Fruit fly (Drosophila melanogaster) whole organism, embryonic: ENCODE results near the gene mbm.

ENCODE experiments used
- ATbp ChIP-seq: fragments of 200-800 bp; sonication (Bioruptor generic); optimal IDR thresholded peaks from 2 replicates; lab custom pipeline; 2017; ENCODE audit warnings: missing biosample characterization, mild to moderate bottlenecking, missing genetic modification characterization, missing genetic modification reagents
- Ada2b ChIP-seq: fragments of 200-800 bp; sonication (Bioruptor generic); IDR thresholded peaks from 2 replicates; pipeline ENCODE4 v1.3.6; 2022; ENCODE audit warnings: missing biosample characterization, missing genetic modification characterization
- C15 ChIP-seq: fragments of 200-800 bp; sonication (Bioruptor generic); IDR thresholded peaks from 3 replicates; pipeline ENCODE4 v1.3.6; 2022; ENCODE audit warnings: missing biosample characterization, missing genetic modification characterization
- CG11695 ChIP-seq: fragments of 200-800 bp; sonication (Bioruptor generic); IDR thresholded peaks from 3 replicates; pipeline ENCODE4 v1.3.6; 2022; ENCODE audit warnings: missing biosample characterization, missing genetic modification characterization
- CG12071 ChIP-seq: fragments of 200-800 bp; sonication (Bioruptor generic); optimal IDR thresholded peaks from 3 replicates; lab custom pipeline; 2018; ENCODE audit warnings: missing biosample characterization, mild to moderate bottlenecking, missing genetic modification characterization
- CG12391 ChIP-seq: fragments of 200-800 bp; sonication (Bioruptor generic); optimal IDR thresholded peaks from 3 replicates; lab custom pipeline; 2018; ENCODE audit warnings: missing biosample characterization, mild to moderate bottlenecking, missing genetic modification characterization, moderate library complexity
- CG13123 ChIP-seq: fragments of 200-800 bp; sonication (Bioruptor generic); optimal IDR thresholded peaks from 2 replicates; lab custom pipeline; 2016; ENCODE audit warnings: missing biosample characterization, missing genetic modification characterization
- CG14014 ChIP-seq: fragments of 200-800 bp; sonication (Bioruptor generic); IDR thresholded peaks from 2 replicates; pipeline ENCODE4 v1.3.6; 2022; ENCODE audit warnings: missing biosample characterization, missing genetic modification characterization
- CG14710 ChIP-seq: fragments of 200-800 bp; sonication (Bioruptor generic); optimal IDR thresholded peaks from 3 replicates; lab custom pipeline; 2019; ENCODE audit warnings: missing biosample characterization, mild to moderate bottlenecking, missing genetic modification characterization, moderate library complexity
- CG15011 ChIP-seq: fragments of 200-800 bp; sonication (Bioruptor generic); optimal IDR thresholded peaks from 3 replicates; lab custom pipeline; 2018; ENCODE audit warnings: missing biosample characterization, mild to moderate bottlenecking, missing genetic modification characterization
- CG1529 ChIP-seq: fragments of 200-800 bp; sonication (Bioruptor generic); optimal IDR thresholded peaks from 3 replicates; lab custom pipeline; 2018; ENCODE audit warnings: missing biosample characterization, missing genetic modification characterization
- CG16815 ChIP-seq: fragments of 200-800 bp; sonication (Bioruptor generic); optimal IDR thresholded peaks from 3 replicates; lab custom pipeline; 2017; ENCODE audit warnings: missing biosample characterization, mild to moderate bottlenecking, missing genetic modification characterization
- CG17328 ChIP-seq: fragments of 200-800 bp; sonication (Bioruptor generic); IDR thresholded peaks from 2 replicates; pipeline ENCODE4 v1.3.6; 2022; ENCODE audit warnings: missing biosample characterization, missing genetic modification characterization
- CG17912 ChIP-seq: fragments of 200-800 bp; sonication (Bioruptor generic); optimal IDR thresholded peaks from 2 replicates; lab custom pipeline; 2018; ENCODE audit warnings: missing biosample characterization, mild to moderate bottlenecking, missing genetic modification characterization
- CG18476 ChIP-seq: fragments of 200-800 bp; sonication (Bioruptor generic); optimal IDR thresholded peaks from 2 replicates; lab custom pipeline; 2016; ENCODE audit warnings: missing biosample characterization, mild to moderate bottlenecking, missing genetic modification characterization
- CG2199 ChIP-seq: fragments of 200-800 bp; sonication (Bioruptor generic); IDR thresholded peaks from 3 replicates; pipeline ENCODE4 v1.3.6; 2022; ENCODE audit warnings: missing biosample characterization, missing genetic modification characterization
- CG2678 ChIP-seq: fragments of 200-800 bp; sonication (Bioruptor generic); optimal IDR thresholded peaks from 3 replicates; lab custom pipeline; 2019; ENCODE audit warnings: missing biosample characterization, mild to moderate bottlenecking, missing genetic modification characterization, moderate library complexity
- CG30403 ChIP-seq: fragments of 200-800 bp; sonication (Bioruptor generic); optimal IDR thresholded peaks from 3 replicates; lab custom pipeline; 2016; ENCODE audit warnings: missing biosample characterization, missing genetic modification characterization
- CG4820 ChIP-seq: fragments of 200-800 bp; sonication (Bioruptor generic); optimal IDR thresholded peaks from 3 replicates; lab custom pipeline; 2016; ENCODE audit warnings: missing biosample characterization, missing genetic modification characterization
- CG4854 ChIP-seq: fragments of 200-800 bp; sonication (Bioruptor generic); optimal IDR thresholded peaks from 2 replicates; lab custom pipeline; 2016; ENCODE audit warnings: missing biosample characterization, missing genetic modification characterization, inconsistent platforms
- CG6272 ChIP-seq: fragments of 200-800 bp; sonication (Bioruptor generic); IDR thresholded peaks from 2 replicates; pipeline ENCODE4 v1.3.6; 2022; ENCODE audit warnings: missing biosample characterization, missing genetic modification characterization
- CG6689 ChIP-seq: fragments of 200-800 bp; sonication (Bioruptor generic); IDR thresholded peaks from 2 replicates; pipeline ENCODE4 v1.3.6; 2022; ENCODE audit warnings: missing biosample characterization, missing genetic modification characterization
- CG7839 ChIP-seq: fragments of 200-800 bp; sonication (Bioruptor generic); optimal IDR thresholded peaks from 3 replicates; lab custom pipeline; 2018; ENCODE audit warnings: missing biosample characterization, mild to moderate bottlenecking, missing genetic modification characterization, moderate library complexity
- CG9609 ChIP-seq: fragments of 200-800 bp; sonication (Bioruptor generic); optimal IDR thresholded peaks from 3 replicates; lab custom pipeline; 2016; ENCODE audit warnings: missing biosample characterization, missing genetic modification characterization
- E2f2 ChIP-seq: fragments of 200-800 bp; sonication (Bioruptor generic); IDR thresholded peaks from 2 replicates; pipeline ENCODE4 v1.3.6; 2022; ENCODE audit warnings: missing biosample characterization, missing genetic modification characterization
- Fer1 ChIP-seq: fragments of 200-800 bp; sonication (Bioruptor generic); optimal IDR thresholded peaks from 2 replicates; lab custom pipeline; 2017; ENCODE audit warnings: missing biosample characterization, mild to moderate bottlenecking, missing genetic modification characterization
- Gug ChIP-seq: fragments of 200-800 bp; sonication (Bioruptor generic); IDR thresholded peaks from 4 replicates; pipeline ENCODE4 v1.3.6; 2022; ENCODE audit warnings: missing biosample characterization, missing genetic modification characterization
- Hr51 ChIP-seq, 2 experiments: fragments of 200-800 bp; sonication (Bioruptor generic); optimal IDR thresholded peaks; 2 replicates in 1 of 2; 3 replicates in 1 of 2; lab custom pipeline; 2016 to 2018; ENCODE audit warnings: missing biosample characterization in 2 of 2, missing genetic modification characterization in 2 of 2, mild to moderate bottlenecking in 1 of 2, moderate library complexity in 1 of 2
- Hsf ChIP-seq: fragments of 200-800 bp; sonication (Bioruptor generic); optimal IDR thresholded peaks from 3 replicates; lab custom pipeline; 2016; ENCODE audit warnings: missing biosample characterization, missing genetic modification characterization
- NC2β ChIP-seq: fragments of 200-800 bp; sonication (Bioruptor generic); optimal IDR thresholded peaks from 2 replicates; lab custom pipeline; 2016; ENCODE audit warnings: missing biosample characterization, missing genetic modification characterization
- NK7.1 ChIP-seq: fragments of 200-800 bp; sonication (Bioruptor generic); optimal IDR thresholded peaks from 3 replicates; lab custom pipeline; 2016; ENCODE audit warnings: missing biosample characterization, missing genetic modification characterization
- PHDP ChIP-seq: fragments of 200-800 bp; sonication (Bioruptor generic); optimal IDR thresholded peaks from 3 replicates; lab custom pipeline; 2018; ENCODE audit warnings: missing biosample characterization, mild to moderate bottlenecking, missing genetic modification characterization, moderate library complexity
- Rfx ChIP-seq: fragments of 200-800 bp; sonication (Bioruptor generic); IDR thresholded peaks from 2 replicates; pipeline ENCODE4 v1.3.6; 2022; ENCODE audit warnings: missing biosample characterization, missing genetic modification characterization
- Scr ChIP-seq: fragments of 200-800 bp; sonication (Bioruptor generic); IDR thresholded peaks from 2 replicates; pipeline ENCODE4 v1.3.6; 2022; ENCODE audit warnings: missing biosample characterization, missing genetic modification characterization; ENCODE audit not compliant: partially characterized antibody
- Sry-β ChIP-seq: fragments of 200-800 bp; sonication (Bioruptor generic); optimal IDR thresholded peaks from 2 replicates; lab custom pipeline; 2018; ENCODE audit warnings: missing biosample characterization, mild to moderate bottlenecking, missing genetic modification characterization, moderate library complexity
- YL-1 ChIP-seq: fragments of 200-800 bp; sonication (Bioruptor generic); optimal IDR thresholded peaks from 3 replicates; lab custom pipeline; 2017; ENCODE audit warnings: missing biosample characterization, mild to moderate bottlenecking, missing genetic modification characterization
- amos ChIP-seq: fragments of 200-800 bp; sonication (Bioruptor generic); IDR thresholded peaks from 2 replicates; pipeline ENCODE4 v1.3.6; 2022; ENCODE audit warnings: missing biosample characterization, missing genetic modification characterization; ENCODE audit not compliant: partially characterized antibody
- cato ChIP-seq: fragments of 200-800 bp; sonication (Bioruptor generic); optimal IDR thresholded peaks from 2 replicates; lab custom pipeline; 2016; ENCODE audit warnings: missing biosample characterization, missing genetic modification characterization, borderline replicate concordance
- danr ChIP-seq: fragments of 200-800 bp; sonication (Bioruptor generic); IDR thresholded peaks from 2 replicates; pipeline ENCODE4 v1.3.6; 2022; ENCODE audit warnings: missing biosample characterization, missing genetic modification characterization
- fd96Cb ChIP-seq: fragments of 200-800 bp; sonication (Bioruptor generic); optimal IDR thresholded peaks from 2 replicates; lab custom pipeline; 2018; ENCODE audit warnings: missing biosample characterization, mild to moderate bottlenecking, missing genetic modification characterization, moderate library complexity
- gcm ChIP-seq: fragments of 200-800 bp; sonication (Bioruptor generic); optimal IDR thresholded peaks from 2 replicates; lab custom pipeline; 2019; ENCODE audit warnings: missing biosample characterization, mild to moderate bottlenecking, missing genetic modification characterization, moderate library complexity
- lov ChIP-seq, 2 experiments: fragments of 200-800 bp in 1 of 2; fragments of >200 bp in 1 of 2; sonication (Bioruptor generic) in 1 of 2; IDR thresholded peaks in 1 of 2; optimal IDR thresholded peaks in 1 of 2; 2 replicates in 1 of 2; 3 replicates in 1 of 2; pipeline versions ENCODE4 v1.3.6 to Lab custom; 2017 to 2022; ENCODE audit warnings: missing biosample characterization in 1 of 2, missing genetic modification characterization in 1 of 2
- nmo ChIP-seq: fragments of 200-800 bp; sonication (Bioruptor generic); optimal IDR thresholded peaks from 2 replicates; lab custom pipeline; 2018; ENCODE audit warnings: missing biosample characterization, mild to moderate bottlenecking, missing genetic modification characterization, moderate library complexity
- otp ChIP-seq: fragments of 200-800 bp; sonication (Bioruptor generic); IDR thresholded peaks from 3 replicates; pipeline ENCODE4, ENCODE4 v1.3.6; 2022; ENCODE audit warnings: missing biosample characterization, missing genetic modification characterization
- pfk ChIP-seq: fragments of 200-800 bp; sonication (Bioruptor generic); optimal IDR thresholded peaks from 2 replicates; lab custom pipeline; 2018; ENCODE audit warnings: missing biosample characterization, mild to moderate bottlenecking, missing genetic modification characterization, moderate library complexity
- ranshi ChIP-seq: fragments of 200-800 bp; sonication (Bioruptor generic); IDR thresholded peaks from 2 replicates; pipeline ENCODE4 v1.3.6; 2022; ENCODE audit warnings: missing biosample characterization, missing genetic modification characterization
- sd ChIP-seq: fragments of 200-800 bp; sonication (Bioruptor generic); optimal IDR thresholded peaks from 3 replicates; lab custom pipeline; 2018; ENCODE audit warnings: missing biosample characterization, mild to moderate bottlenecking, missing genetic modification characterization, moderate library complexity
- stc ChIP-seq: fragments of 200-800 bp; sonication (Bioruptor generic); IDR thresholded peaks from 2 replicates; pipeline ENCODE4 v1.3.6; 2022; ENCODE audit warnings: missing biosample characterization, missing genetic modification characterization
- wdn ChIP-seq: fragments of 200-800 bp; sonication (Bioruptor generic); IDR thresholded peaks from 2 replicates; pipeline ENCODE4 v1.3.6; 2022; ENCODE audit warnings: missing biosample characterization, missing genetic modification characterization

mbm gene

dm6 chr2L:285596-286023, 12.1 kb upstream of the mbm start (continued):
- TF ChIP-seq CG11695 (GFP tag; lab: Robert Waterston, UW), result no peak
- peak; percentile 65 for TF ChIP-seq CG12391 (tag; lab: Kevin White, UChicago)
- peak; percentile 20; the same call in 1 of the 2 replicates for TF ChIP-seq Scr
- TF ChIP-seq fd96Cb (tag; lab: Kevin White, UChicago), result peak; percentile 22
- TF ChIP-seq YL-1 (GFP tag; lab: Kevin White, UChicago), result peak; percentile 63
- peak; percentile 25 for TF ChIP-seq sd (tag; lab: Kevin White, UChicago)
- peak; percentile 69 for TF ChIP-seq CG2678 (tag; lab: Kevin White, UChicago)
- TF ChIP-seq CG16815, result no peak
- peak; percentile 65 for TF ChIP-seq CG14710
- TF ChIP-seq otp (GFP tag; lab: Robert Waterston, UW), result peak; percentile 31; the same call in 1 of the 3 replicates
- TF ChIP-seq CG17328 (GFP tag; lab: Robert Waterston, UW), result 0 out of 2 replicates have a peak, but pooled peaks have one; percentile 35
- TF ChIP-seq CG17912 (GFP tag; lab: Kevin White, UChicago), result peak; percentile 53
- no peak for TF ChIP-seq Ada2b
- 0 out of 2 replicates have a peak, but pooled peaks have one; percentile 64 for TF ChIP-seq stc (GFP tag; lab: Robert Waterston, UW)
- TF ChIP-seq CG1529, result no peak
- TF ChIP-seq wdn (GFP tag; lab: Robert Waterston, UW), result 0 out of 2 replicates have a peak, but pooled peaks have one; percentile 27
- TF ChIP-seq CG6272 (GFP tag; lab: Robert Waterston, UW), result no peak
- TF ChIP-seq Gug, result no peak
- TF ChIP-seq CG9609 (GFP tag; lab: Kevin White, UChicago), result no peak
- TF ChIP-seq amos (GFP tag; lab: Robert Waterston, UW), result peak; percentile 37; the same call in 1 of the 2 replicates
- TF ChIP-seq gcm, result peak; percentile 56
- no peak for TF ChIP-seq CG13123 (GFP tag; lab: Kevin White, UChicago)
- TF ChIP-seq Fer1, result peak; percentile 69
- peak; percentile 28 for TF ChIP-seq Hsf
- peak; percentile 83 for TF ChIP-seq CG6689 (GFP tag; lab: Robert Waterston, UW)
- peak; percentile 43 for TF ChIP-seq CG12071 (GFP tag; lab: Kevin White, UChicago)
- TF ChIP-seq Sry-β (GFP tag; lab: Kevin White, UChicago), result peak; percentile 6
- TF ChIP-seq C15, result no peak
- TF ChIP-seq nmo (GFP tag; lab: Kevin White, UChicago), result peak; percentile 46
- no peak for TF ChIP-seq CG15011 (GFP tag; lab: Kevin White, UChicago)
- peak; percentile 49 for TF ChIP-seq CG18476 (GFP tag; lab: Kevin White, UChicago)
- peak; percentile 21; the same call in 1 of the 2 replicates for TF ChIP-seq CG14014 (GFP tag; lab: Robert Waterston, UW)
- peak; percentile 49; the same call in 1 of the 2 replicates for TF ChIP-seq E2f2 (GFP tag; lab: Robert Waterston, UW)
- no peak for TF ChIP-seq NK7.1 (GFP tag; lab: Kevin White, UChicago)
- peak; percentile 53 for TF ChIP-seq CG7839 (tag; lab: Kevin White, UChicago)
- TF ChIP-seq CG4854 (GFP tag; lab: Kevin White, UChicago), result no peak
- peak; percentile 47 to 56 for TF ChIP-seq Hr51 (GFP tag; optimal IDR thresholded peaks at IDR 0.05; lab: Kevin White, UChicago)
- no peak for TF ChIP-seq cato (GFP tag; lab: Kevin White, UChicago)
- no peak for TF ChIP-seq lov (optimal IDR thresholded peaks at IDR 0.05; lab: Kevin White, UChicago)
- TF ChIP-seq lov (GFP tag; IDR thresholded peaks at IDR 0.05; lab: Robert Waterston, UW), result 0 out of 3 replicates have a peak, but pooled peaks have one; percentile 47
- no peak for TF ChIP-seq danr (GFP tag; lab: Robert Waterston, UW)
- peak; percentile 59 for TF ChIP-seq CG30403
- peak; percentile 39; the same call in 1 of the 2 replicates for TF ChIP-seq ranshi (GFP tag; lab: Robert Waterston, UW)
- peak; percentile 70 for TF ChIP-seq PHDP (tag; lab: Kevin White, UChicago)
- peak; percentile 16 for TF ChIP-seq NC2β
- peak; percentile 75 for TF ChIP-seq Rfx (GFP tag; lab: Robert Waterston, UW)
- peak; percentile 3 for TF ChIP-seq CG4820 (GFP tag; lab: Kevin White, UChicago)
- TF ChIP-seq ATbp (GFP tag; lab: Kevin White, UChicago), result peak; percentile 43
- peak; percentile 4 for TF ChIP-seq pfk
- TF ChIP-seq CG2199 (GFP tag; lab: Robert Waterston, UW), result 0 out of 3 replicates have a peak, but pooled peaks have one; percentile 18
